Fruit fly (Drosophila melanogaster) whole organism, embryonic: ENCODE results near the gene CG13962.

ENCODE experiments used
- Ada2b ChIP-seq: fragments of 200-800 bp; sonication (Bioruptor generic); IDR thresholded peaks from 2 replicates; pipeline ENCODE4 v1.3.6; 2022; ENCODE audit warnings: missing biosample characterization, missing genetic modification characterization
- Antp ChIP-seq: fragments of 200-800 bp; sonication (Bioruptor generic); optimal IDR thresholded peaks from 3 replicates; lab custom pipeline; 2016; ENCODE audit warnings: missing biosample characterization, missing genetic modification characterization
- Atf6 ChIP-seq: fragments of 200-800 bp; sonication (Bioruptor generic); IDR thresholded peaks from 2 replicates; pipeline ENCODE4 v1.3.6; 2022; ENCODE audit warnings: missing biosample characterization, missing genetic modification characterization
- CG10209 ChIP-seq: fragments of 200-800 bp; sonication (Bioruptor generic); optimal IDR thresholded peaks from 3 replicates; lab custom pipeline; 2017; ENCODE audit warnings: missing biosample characterization, mild to moderate bottlenecking, missing genetic modification characterization, missing genetic modification reagents
- CG10366 ChIP-seq: fragments of 200-800 bp; sonication (Bioruptor generic); IDR thresholded peaks from 2 replicates; pipeline ENCODE4 v1.3.6; 2022; ENCODE audit warnings: missing biosample characterization, missing genetic modification characterization
- CG10462 ChIP-seq: fragments of 200-800 bp; sonication (Bioruptor generic); optimal IDR thresholded peaks from 2 replicates; lab custom pipeline; 2016; ENCODE audit warnings: missing biosample characterization, missing genetic modification characterization
- CG11398 ChIP-seq: fragments of 200-800 bp; sonication (Bioruptor generic); optimal IDR thresholded peaks from 2 replicates; lab custom pipeline; 2016; ENCODE audit warnings: missing biosample characterization, missing genetic modification characterization
- CG11696 ChIP-seq: fragments of 200-800 bp; sonication (Bioruptor generic); IDR thresholded peaks from 2 replicates; pipeline ENCODE4 v1.3.6; 2022; ENCODE audit warnings: missing biosample characterization, missing genetic modification characterization
- CG11723 ChIP-seq: fragments of 200-800 bp; sonication (Bioruptor generic); optimal IDR thresholded peaks from 2 replicates; lab custom pipeline; 2017; ENCODE audit warnings: missing biosample characterization, mild to moderate bottlenecking, missing genetic modification characterization
- CG12659 ChIP-seq: fragments of 200-800 bp; sonication (Bioruptor generic); optimal IDR thresholded peaks from 3 replicates; lab custom pipeline; 2017; ENCODE audit warnings: mild to moderate bottlenecking, missing biosample characterization, missing genetic modification reagents, missing genetic modification characterization
- CG13296 ChIP-seq: fragments of 200-800 bp; sonication (Bioruptor generic); optimal IDR thresholded peaks from 3 replicates; lab custom pipeline; 2018; ENCODE audit warnings: missing biosample characterization, mild to moderate bottlenecking, missing genetic modification characterization
- CG14441 ChIP-seq: fragments of 200-800 bp; sonication (Bioruptor generic); IDR thresholded peaks from 2 replicates; pipeline ENCODE4 v1.3.6; 2022; ENCODE audit warnings: missing biosample characterization, missing genetic modification characterization
- CG14860 ChIP-seq: fragments of 200-800 bp; sonication (Bioruptor generic); IDR thresholded peaks from 3 replicates; pipeline ENCODE4 v1.3.6; 2022; ENCODE audit warnings: missing biosample characterization, missing genetic modification characterization; ENCODE audit not compliant: partially characterized antibody
- CG15011 ChIP-seq: fragments of 200-800 bp; sonication (Bioruptor generic); optimal IDR thresholded peaks from 3 replicates; lab custom pipeline; 2018; ENCODE audit warnings: missing biosample characterization, mild to moderate bottlenecking, missing genetic modification characterization
- CG17328 ChIP-seq: fragments of 200-800 bp; sonication (Bioruptor generic); IDR thresholded peaks from 2 replicates; pipeline ENCODE4 v1.3.6; 2022; ENCODE audit warnings: missing biosample characterization, missing genetic modification characterization
- CG17361 ChIP-seq: fragments of 200-800 bp; sonication (Bioruptor generic); IDR thresholded peaks from 3 replicates; pipeline ENCODE4 v1.3.6; 2022; ENCODE audit warnings: missing biosample characterization, missing genetic modification characterization
- CG30403 ChIP-seq: fragments of 200-800 bp; sonication (Bioruptor generic); optimal IDR thresholded peaks from 3 replicates; lab custom pipeline; 2016; ENCODE audit warnings: missing biosample characterization, missing genetic modification characterization
- CG32532 ChIP-seq: fragments of 200-800 bp; sonication (Bioruptor generic); IDR thresholded peaks from 2 replicates; pipeline ENCODE4 v1.3.6; 2022; ENCODE audit warnings: missing biosample characterization, missing genetic modification characterization
- CG3407 ChIP-seq: fragments of 200-800 bp; sonication (Bioruptor generic); optimal IDR thresholded peaks from 2 replicates; lab custom pipeline; 2018; ENCODE audit warnings: missing biosample characterization, mild to moderate bottlenecking, missing genetic modification characterization
- CG34376 ChIP-seq: fragments of 200-800 bp; sonication (Bioruptor generic); optimal IDR thresholded peaks from 2 replicates; lab custom pipeline; 2018; ENCODE audit warnings: missing biosample characterization, mild to moderate bottlenecking, missing genetic modification characterization
- CG3726 ChIP-seq: fragments of 200-800 bp; sonication (Bioruptor generic); IDR thresholded peaks from 3 replicates; pipeline ENCODE4, ENCODE4 v1.3.6; 2022; ENCODE audit warnings: missing biosample characterization, missing genetic modification characterization
- CG4404 ChIP-seq: fragments of 200-800 bp; sonication (Bioruptor generic); IDR thresholded peaks from 2 replicates; pipeline ENCODE4 v1.3.6; 2022; ENCODE audit warnings: missing biosample characterization, missing genetic modification characterization
- CG4424 ChIP-seq: fragments of 200-800 bp; sonication (Bioruptor generic); optimal IDR thresholded peaks from 3 replicates; lab custom pipeline; 2016; ENCODE audit warnings: missing biosample characterization, missing genetic modification characterization
- CG6272 ChIP-seq: fragments of 200-800 bp; sonication (Bioruptor generic); IDR thresholded peaks from 2 replicates; pipeline ENCODE4 v1.3.6; 2022; ENCODE audit warnings: missing biosample characterization, missing genetic modification characterization
- CG6689 ChIP-seq: fragments of 200-800 bp; sonication (Bioruptor generic); IDR thresholded peaks from 2 replicates; pipeline ENCODE4 v1.3.6; 2022; ENCODE audit warnings: missing biosample characterization, missing genetic modification characterization
- CG7928 ChIP-seq: fragments of 200-800 bp; sonication (Bioruptor generic); optimal IDR thresholded peaks from 2 replicates; lab custom pipeline; 2017; ENCODE audit warnings: missing biosample characterization, mild to moderate bottlenecking, missing genetic modification characterization
- CG7963 ChIP-seq: fragments of 200-800 bp; sonication (Bioruptor generic); IDR thresholded peaks from 3 replicates; pipeline ENCODE4 v1.3.6; 2022; ENCODE audit warnings: missing biosample characterization, missing genetic modification characterization; ENCODE audit not compliant: partially characterized antibody
- Dip3 ChIP-seq: fragments of 200-800 bp; sonication (Bioruptor generic); optimal IDR thresholded peaks from 3 replicates; lab custom pipeline; 2016; ENCODE audit warnings: missing biosample characterization, missing genetic modification characterization
- Doc2 ChIP-seq: fragments of 200-800 bp; sonication (Bioruptor generic); IDR thresholded peaks from 2 replicates; pipeline ENCODE4 v1.3.6; 2022; ENCODE audit warnings: missing biosample characterization, missing genetic modification characterization
- Hr39 ChIP-seq: fragments of >200 bp; optimal IDR thresholded peaks from 2 replicates; lab custom pipeline; 2017
- Meics ChIP-seq: fragments of 200-800 bp; sonication (Bioruptor generic); optimal IDR thresholded peaks from 2 replicates; lab custom pipeline; 2017; ENCODE audit warnings: missing biosample characterization, mild to moderate bottlenecking, missing genetic modification characterization
- PHDP ChIP-seq: fragments of 200-800 bp; sonication (Bioruptor generic); optimal IDR thresholded peaks from 3 replicates; lab custom pipeline; 2018; ENCODE audit warnings: missing biosample characterization, mild to moderate bottlenecking, missing genetic modification characterization, moderate library complexity
- Spps ChIP-seq: fragments of 200-800 bp; sonication (Bioruptor generic); optimal IDR thresholded peaks from 2 replicates; lab custom pipeline; 2018; ENCODE audit warnings: missing biosample characterization, mild to moderate bottlenecking, missing genetic modification characterization
- bsh ChIP-seq, 2 experiments: fragments of 200-800 bp; sonication (Bioruptor generic); optimal IDR thresholded peaks; 2 replicates each; lab custom pipeline; 2017 to 2018; ENCODE audit warnings: mild to moderate bottlenecking in 2 of 2, missing biosample characterization in 2 of 2, missing genetic modification characterization in 2 of 2, moderate library complexity in 1 of 2
- btn ChIP-seq: fragments of 200-800 bp; sonication (Bioruptor generic); optimal IDR thresholded peaks from 2 replicates; lab custom pipeline; 2016; ENCODE audit warnings: missing biosample characterization, missing genetic modification characterization
- cato ChIP-seq: fragments of 200-800 bp; sonication (Bioruptor generic); optimal IDR thresholded peaks from 2 replicates; lab custom pipeline; 2016; ENCODE audit warnings: missing biosample characterization, missing genetic modification characterization, borderline replicate concordance
- caup ChIP-seq: fragments of 200-800 bp; sonication (Bioruptor generic); optimal IDR thresholded peaks from 3 replicates; lab custom pipeline; 2017; ENCODE audit warnings: missing biosample characterization, mild to moderate bottlenecking, missing genetic modification characterization, moderate library complexity; ENCODE audit not compliant: severe bottlenecking
- chm ChIP-seq: fragments of 200-800 bp; sonication (Bioruptor generic); IDR thresholded peaks from 2 replicates; pipeline ENCODE4 v1.3.6; 2022; ENCODE audit warnings: missing biosample characterization, missing genetic modification characterization
- crol ChIP-seq: fragments of 200-800 bp; sonication (Bioruptor generic); IDR thresholded peaks from 2 replicates; pipeline ENCODE4 v1.3.6; 2022; ENCODE audit warnings: missing biosample characterization, missing genetic modification characterization
- crp ChIP-seq, 2 experiments: fragments of 200-800 bp; sonication (Bioruptor generic); optimal IDR thresholded peaks; 2 replicates in 1 of 2; 3 replicates in 1 of 2; lab custom pipeline; 2017; ENCODE audit warnings: missing biosample characterization in 2 of 2, missing genetic modification characterization in 2 of 2, mild to moderate bottlenecking in 1 of 2, moderate library complexity in 1 of 2
- fd96Cb ChIP-seq: fragments of 200-800 bp; sonication (Bioruptor generic); optimal IDR thresholded peaks from 2 replicates; lab custom pipeline; 2018; ENCODE audit warnings: missing biosample characterization, mild to moderate bottlenecking, missing genetic modification characterization, moderate library complexity
- hb ChIP-seq: fragments of 200-800 bp; sonication (Bioruptor generic); IDR thresholded peaks from 3 replicates; pipeline ENCODE4 v1.3.6; 2022; ENCODE audit warnings: missing biosample characterization, missing genetic modification characterization; ENCODE audit not compliant: partially characterized antibody
- kah ChIP-seq: fragments of 200-800 bp; sonication (Bioruptor generic); optimal IDR thresholded peaks from 2 replicates; lab custom pipeline; 2018; ENCODE audit warnings: missing biosample characterization, mild to moderate bottlenecking, missing genetic modification characterization
- kay ChIP-seq: fragments of 200-800 bp; sonication (Bioruptor generic); optimal IDR thresholded peaks from 2 replicates; lab custom pipeline; 2016; ENCODE audit warnings: missing biosample characterization, missing genetic modification characterization
- mam ChIP-seq: fragments of 200-800 bp; sonication (Bioruptor generic); optimal IDR thresholded peaks from 3 replicates; lab custom pipeline; 2016; ENCODE audit warnings: missing biosample characterization, missing genetic modification characterization
- otp ChIP-seq: fragments of 200-800 bp; sonication (Bioruptor generic); IDR thresholded peaks from 3 replicates; pipeline ENCODE4, ENCODE4 v1.3.6; 2022; ENCODE audit warnings: missing biosample characterization, missing genetic modification characterization
- slbo ChIP-seq: fragments of 200-800 bp; sonication (Bioruptor generic); IDR thresholded peaks from 2 replicates; pipeline ENCODE4 v1.3.6; 2022; ENCODE audit warnings: missing biosample characterization, missing genetic modification characterization
- sug ChIP-seq: fragments of 200-800 bp; optimal IDR thresholded peaks from 2 replicates; lab custom pipeline; 2019; ENCODE audit warnings: missing biosample characterization, mild to moderate bottlenecking, missing genetic modification characterization, moderate library complexity
- wor ChIP-seq: fragments of 200-800 bp; sonication (Bioruptor generic); IDR thresholded peaks from 2 replicates; pipeline ENCODE4 v1.3.6; 2022; ENCODE audit warnings: missing biosample characterization, missing genetic modification characterization

Gene CG13962

DNA sequence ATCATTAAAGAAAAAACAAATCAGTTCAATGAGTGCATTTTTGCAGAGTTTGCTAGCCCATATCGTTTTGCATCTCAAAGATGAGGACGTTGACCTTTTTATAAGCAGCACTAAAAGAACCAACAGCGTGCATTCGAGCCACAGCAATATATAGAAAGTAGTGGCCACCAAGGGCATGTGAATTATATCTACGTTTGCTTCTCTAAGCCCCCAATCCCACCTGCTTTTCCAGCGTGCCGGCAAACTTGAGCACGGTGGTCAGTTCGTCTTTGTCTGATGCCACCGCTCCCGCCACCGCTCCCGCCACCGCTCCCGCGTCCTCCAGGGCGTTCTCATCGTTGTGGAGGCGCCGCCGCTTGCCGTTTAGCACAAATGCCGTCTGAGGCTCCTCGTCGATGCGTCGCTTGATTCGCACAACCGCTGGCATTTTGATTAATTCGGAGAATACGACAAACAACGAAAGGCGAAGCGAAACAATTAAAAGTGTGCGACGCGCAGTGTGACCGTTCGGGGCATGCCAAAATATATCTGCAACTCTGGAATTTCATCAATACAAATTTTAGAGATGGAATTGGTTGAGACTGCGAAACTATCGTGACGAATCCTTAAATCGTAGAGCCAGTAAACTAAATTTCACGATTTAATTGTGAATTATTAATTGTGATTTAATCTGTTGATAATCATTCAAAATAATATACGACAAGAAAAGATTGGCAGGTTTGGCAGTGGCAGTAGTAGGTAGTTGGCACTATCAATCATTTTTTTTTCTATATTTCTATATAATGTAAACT, 18.8 kb downstream of the CG13962 start (continued):
- peak; percentile 51 for TF ChIP-seq CG6272
- TF ChIP-seq wor (GFP tag; lab: Robert Waterston, UW), result no peak
- TF ChIP-seq mam (GFP tag; lab: Kevin White, UChicago), result peak; percentile 51
- peak in 1 of 2 experiments; percentile 67 for TF ChIP-seq crp (GFP tag; optimal IDR thresholded peaks at IDR 0.05; lab: Kevin White, UChicago)
- no peak for TF ChIP-seq CG34376 (GFP tag; lab: Kevin White, UChicago)
- TF ChIP-seq CG6689, result no peak
- peak; percentile 54 for TF ChIP-seq CG14860 (GFP tag; lab: Robert Waterston, UW)
- no peak for TF ChIP-seq CG15011 (GFP tag; lab: Kevin White, UChicago)
- TF ChIP-seq hb (GFP tag; lab: Robert Waterston, UW), result no peak
- TF ChIP-seq Ada2b (GFP tag; lab: Robert Waterston, UW), result no peak
- TF ChIP-seq CG32532, result peak; percentile 65
- TF ChIP-seq caup (GFP tag; lab: Kevin White, UChicago), result no peak
- no peak for TF ChIP-seq Atf6 (GFP tag; lab: Robert Waterston, UW)
- TF ChIP-seq Dip3, result peak; percentile 20
- peak; percentile 24 for TF ChIP-seq CG11723
- TF ChIP-seq CG10462 (GFP tag; lab: Kevin White, UChicago), result no peak
- peak; percentile 71 for TF ChIP-seq CG12659 (GFP tag; lab: Kevin White, UChicago)
- TF ChIP-seq Doc2, result no peak
- peak; percentile 76 for TF ChIP-seq slbo (GFP tag; lab: Robert Waterston, UW)
- TF ChIP-seq fd96Cb (tag; lab: Kevin White, UChicago), result no peak
- TF ChIP-seq Spps (tag; lab: Kevin White, UChicago), result no peak
- TF ChIP-seq CG7963 (GFP tag; lab: Robert Waterston, UW), result 0 out of 3 replicates have a peak, but pooled peaks have one; percentile 31
- peak; percentile 37 for TF ChIP-seq Antp
- TF ChIP-seq bsh (GFP tag; optimal IDR thresholded peaks at IDR 0.05; lab: Kevin White, UChicago), result peak in 1 of 2 experiments; percentile 32
- TF ChIP-seq CG3726, result no peak
- peak; percentile 66 for TF ChIP-seq CG30403 (GFP tag; lab: Kevin White, UChicago)
- TF ChIP-seq CG13296 (GFP tag; lab: Kevin White, UChicago), result no peak
- TF ChIP-seq kah (GFP tag; lab: Kevin White, UChicago), result no peak
- no peak for TF ChIP-seq CG11696 (GFP tag; lab: Robert Waterston, UW)
- no peak for TF ChIP-seq CG7928
- TF ChIP-seq Meics, result peak; percentile 59
- 0 out of 2 replicates have a peak, but pooled peaks have one; percentile 21 for TF ChIP-seq CG14441
- peak; percentile 39; the same call in 1 of the 2 replicates for TF ChIP-seq CG10366
- TF ChIP-seq CG4424 (GFP tag; lab: Kevin White, UChicago), result peak; percentile 45
- peak; percentile 51; the same call in 1 of the 2 replicates for TF ChIP-seq chm (GFP tag; lab: Robert Waterston, UW)
- peak; percentile 25; the same call in 1 of the 2 replicates for TF ChIP-seq CG17328 (GFP tag; lab: Robert Waterston, UW)
- no peak for TF ChIP-seq btn
- TF ChIP-seq sug (tag; lab: Kevin White, UChicago), result peak; percentile 31
- no peak for TF ChIP-seq Hr39 (lab: Kevin White, UChicago)
- TF ChIP-seq cato (GFP tag; lab: Kevin White, UChicago), result peak; percentile 39
- TF ChIP-seq CG11398 (GFP tag; lab: Kevin White, UChicago), result no peak
- TF ChIP-seq crol (GFP tag; lab: Robert Waterston, UW), result peak; percentile 95
- peak; percentile 11 for TF ChIP-seq CG3407 (GFP tag; lab: Kevin White, UChicago)
- no peak for TF ChIP-seq otp (GFP tag; lab: Robert Waterston, UW)
- TF ChIP-seq PHDP (tag; lab: Kevin White, UChicago), result peak; percentile 40
- no peak for TF ChIP-seq kay (GFP tag; lab: Kevin White, UChicago)
- TF ChIP-seq CG4404 (GFP tag; lab: Robert Waterston, UW), result 0 out of 2 replicates have a peak, but pooled peaks have one; percentile 17
- TF ChIP-seq CG10209, result no peak
- peak; percentile 60; the same call in 2 of the 3 replicates for TF ChIP-seq CG17361 (GFP tag; lab: Robert Waterston, UW)
